Fruit fly (Drosophila melanogaster): ENCODE data around the gene zuc.
A peak's percentile ranks its signal among the peaks of the same experiment; 100 is the strongest.

dm6 chr2L:12007331-12007791, 17.7 kb upstream of the zuc start:
- peak; percentile 81 for TF ChIP-seq Clk (GFP tag; optimal IDR thresholded peaks at IDR 0.05)
- TF ChIP-seq kay (GFP tag; ENCODE audit: borderline replicate concordance): peak; percentile 95
- TF ChIP-seq tj (GFP tag; optimal IDR thresholded peaks at IDR 0.05): peak; percentile 67
- TF ChIP-seq ovo (GFP tag; optimal IDR thresholded peaks at IDR 0.05): peak; percentile 88
- peak; percentile 87 for TF ChIP-seq Hr96 (GFP tag; optimal IDR thresholded peaks at IDR 0.05)
- peak; percentile 48 for TF ChIP-seq CG7101 (tag; optimal IDR thresholded peaks at IDR 0.05)
- TF ChIP-seq Crg-1 (GFP tag; optimal IDR thresholded peaks at IDR 0.05): peak; percentile 21
- no peak for TF ChIP-seq cnc (optimal IDR thresholded peaks at IDR 0.05)
- peak; percentile 70 for TF ChIP-seq CG7045 (GFP tag; optimal IDR thresholded peaks at IDR 0.05)
- peak; percentile 78 for TF ChIP-seq pad (GFP tag; optimal IDR thresholded peaks at IDR 0.05)
- peak; percentile 91 for TF ChIP-seq Mnt (GFP tag; optimal IDR thresholded peaks at IDR 0.05)
- peak; percentile 73 for TF ChIP-seq toe (GFP tag; optimal IDR thresholded peaks at IDR 0.05)
